Fruit fly (Drosophila melanogaster) whole organism, embryonic: ENCODE measurements around the gene Rassf.
A peak's percentile ranks its signal among the peaks of the same experiment; 100 is the strongest.

ENCODE experiments used
- Adf1 ChIP-seq: fragments of 200-800 bp; sonication (Bioruptor generic); IDR thresholded peaks from 2 replicates; pipeline ENCODE4 v1.3.6; 2022; ENCODE audit warnings: missing biosample characterization, missing genetic modification characterization
- Asciz ChIP-seq: fragments of 200-800 bp; sonication (Bioruptor generic); optimal IDR thresholded peaks from 2 replicates; lab custom pipeline; 2017; ENCODE audit warnings: missing biosample characterization, mild to moderate bottlenecking, missing genetic modification characterization, missing genetic modification reagents
- Awh ChIP-seq: fragments of 200-800 bp; sonication (Bioruptor generic); IDR thresholded peaks from 2 replicates; pipeline ENCODE4, ENCODE4 v1.3.6; 2022; ENCODE audit warnings: missing biosample characterization, missing genetic modification characterization
- Bteb2 ChIP-seq: fragments of 200-800 bp; sonication (Bioruptor generic); optimal IDR thresholded peaks from 2 replicates; lab custom pipeline; 2016; ENCODE audit warnings: missing biosample characterization, missing genetic modification characterization
- CG12104 ChIP-seq: fragments of 200-800 bp; sonication (Bioruptor generic); optimal IDR thresholded peaks from 3 replicates; lab custom pipeline; 2016; ENCODE audit warnings: missing biosample characterization, missing genetic modification characterization
- CG12236 ChIP-seq: fragments of 200-800 bp; sonication (Bioruptor generic); optimal IDR thresholded peaks from 2 replicates; lab custom pipeline; 2016; ENCODE audit warnings: missing biosample characterization, missing genetic modification characterization
- CG12299 ChIP-seq: fragments of 200-800 bp; sonication (Bioruptor generic); optimal IDR thresholded peaks from 2 replicates; lab custom pipeline; 2018; ENCODE audit warnings: missing biosample characterization, mild to moderate bottlenecking, missing genetic modification characterization
- CG13775 ChIP-seq: fragments of 200-800 bp; sonication (Bioruptor generic); optimal IDR thresholded peaks from 3 replicates; lab custom pipeline; 2017; ENCODE audit warnings: missing biosample characterization, mild to moderate bottlenecking, missing genetic modification characterization
- CG13894 ChIP-seq: fragments of 200-800 bp; sonication (Bioruptor generic); optimal IDR thresholded peaks from 3 replicates; lab custom pipeline; 2018; ENCODE audit warnings: missing biosample characterization, mild to moderate bottlenecking, missing genetic modification characterization, moderate library complexity
- CG1529 ChIP-seq: fragments of 200-800 bp; sonication (Bioruptor generic); optimal IDR thresholded peaks from 3 replicates; lab custom pipeline; 2018; ENCODE audit warnings: missing biosample characterization, missing genetic modification characterization
- CG17328 ChIP-seq: fragments of 200-800 bp; sonication (Bioruptor generic); IDR thresholded peaks from 2 replicates; pipeline ENCODE4 v1.3.6; 2022; ENCODE audit warnings: missing biosample characterization, missing genetic modification characterization
- CG18619 ChIP-seq: fragments of 200-800 bp; sonication (Bioruptor generic); optimal IDR thresholded peaks from 3 replicates; lab custom pipeline; 2017; ENCODE audit warnings: missing biosample characterization, mild to moderate bottlenecking, missing genetic modification characterization
- CG18764 ChIP-seq: fragments of 200-800 bp; sonication (Bioruptor generic); optimal IDR thresholded peaks from 3 replicates; lab custom pipeline; 2016; ENCODE audit warnings: missing biosample characterization, missing genetic modification characterization
- CG5953 ChIP-seq: fragments of 200-800 bp; sonication (Bioruptor generic); IDR thresholded peaks from 2 replicates; pipeline ENCODE4 v1.3.6; 2022; ENCODE audit warnings: missing biosample characterization, missing genetic modification characterization
- CG7839 ChIP-seq: fragments of 200-800 bp; sonication (Bioruptor generic); optimal IDR thresholded peaks from 3 replicates; lab custom pipeline; 2018; ENCODE audit warnings: missing biosample characterization, mild to moderate bottlenecking, missing genetic modification characterization, moderate library complexity
- CG8478 ChIP-seq: fragments of >200 bp; optimal IDR thresholded peaks from 2 replicates; lab custom pipeline; 2018
- CHES-1-like ChIP-seq: fragments of 200-800 bp; sonication (Bioruptor generic); optimal IDR thresholded peaks from 2 replicates; lab custom pipeline; 2016; ENCODE audit warnings: missing biosample characterization, missing genetic modification characterization
- Dek ChIP-seq: fragments of 200-800 bp; sonication (Bioruptor generic); optimal IDR thresholded peaks from 3 replicates; lab custom pipeline; 2019; ENCODE audit warnings: missing biosample characterization, mild to moderate bottlenecking, missing genetic modification characterization, moderate library complexity
- E2f1 ChIP-seq: fragments of 200-800 bp; sonication (Bioruptor generic); IDR thresholded peaks from 2 replicates; pipeline ENCODE4 v1.3.6; 2022; ENCODE audit warnings: missing biosample characterization, missing genetic modification characterization
- Elba2 ChIP-seq: fragments of 200-800 bp; sonication (Bioruptor generic); optimal IDR thresholded peaks from 3 replicates; lab custom pipeline; 2016; ENCODE audit warnings: missing biosample characterization, missing genetic modification characterization
- MBD-R2 ChIP-seq: fragments of 200-800 bp; sonication (Bioruptor generic); IDR thresholded peaks from 2 replicates; pipeline ENCODE4 v1.3.6; 2022; ENCODE audit warnings: missing biosample characterization, missing genetic modification characterization
- Nf-YC ChIP-seq: fragments of 200-800 bp; optimal IDR thresholded peaks from 3 replicates; lab custom pipeline; 2019; ENCODE audit warnings: missing biosample characterization, mild to moderate bottlenecking, missing genetic modification characterization, moderate library complexity
- Opbp ChIP-seq: fragments of 200-800 bp; sonication (Bioruptor generic); IDR thresholded peaks from 3 replicates; pipeline ENCODE4 v1.3.6; 2022; ENCODE audit warnings: missing biosample characterization, missing genetic modification characterization; ENCODE audit not compliant: partially characterized antibody
- Rfx ChIP-seq: fragments of 200-800 bp; sonication (Bioruptor generic); IDR thresholded peaks from 2 replicates; pipeline ENCODE4 v1.3.6; 2022; ENCODE audit warnings: missing biosample characterization, missing genetic modification characterization
- Trl ChIP-seq, 3 experiments: fragments of >200 bp in 2 of 3; fragments of 200-800 bp in 1 of 3; sonication (Bioruptor generic) in 1 of 3; optimal IDR thresholded peaks; 2 replicates in 1 of 3; 3 replicates in 2 of 3; lab custom pipeline; 2016 to 2017; ENCODE audit warnings: missing biosample characterization in 1 of 3, missing genetic modification characterization in 1 of 3
- Usf ChIP-seq: fragments of 200-800 bp; sonication (Bioruptor generic); optimal IDR thresholded peaks from 2 replicates; lab custom pipeline; 2017; ENCODE audit warnings: missing genotype, missing biosample characterization, missing genetic modification characterization
- ap ChIP-seq: fragments of 200-800 bp; sonication (Bioruptor generic); IDR thresholded peaks from 2 replicates; pipeline ENCODE4 v1.3.6; 2022; ENCODE audit warnings: missing biosample characterization, missing genetic modification characterization
- caup ChIP-seq: fragments of 200-800 bp; sonication (Bioruptor generic); optimal IDR thresholded peaks from 3 replicates; lab custom pipeline; 2017; ENCODE audit warnings: missing biosample characterization, mild to moderate bottlenecking, missing genetic modification characterization, moderate library complexity; ENCODE audit not compliant: severe bottlenecking
- ci ChIP-seq: fragments of 200-800 bp; sonication (Bioruptor generic); IDR thresholded peaks from 3 replicates; pipeline ENCODE4 v1.3.6; 2022; ENCODE audit warnings: missing biosample characterization, missing genetic modification characterization
- cwo ChIP-seq: fragments of 200-800 bp; sonication (Bioruptor generic); optimal IDR thresholded peaks from 3 replicates; lab custom pipeline; 2017; ENCODE audit warnings: missing biosample characterization, missing genetic modification characterization, mild to moderate bottlenecking, moderate library complexity, missing genetic modification reagents
- dati ChIP-seq: fragments of 200-800 bp; sonication (Bioruptor generic); IDR thresholded peaks from 2 replicates; pipeline ENCODE4 v1.3.6; 2022; ENCODE audit warnings: missing biosample characterization, missing genetic modification characterization
- disco-r ChIP-seq: fragments of 200-800 bp; sonication (Bioruptor generic); optimal IDR thresholded peaks from 2 replicates; lab custom pipeline; 2016; ENCODE audit warnings: missing biosample characterization, missing genetic modification characterization
- dmrt99B ChIP-seq: fragments of 200-800 bp; sonication (Bioruptor generic); optimal IDR thresholded peaks from 2 replicates; lab custom pipeline; 2018; ENCODE audit warnings: missing biosample characterization, mild to moderate bottlenecking, missing genetic modification characterization, moderate library complexity
- grn ChIP-seq: fragments of 200-800 bp; sonication (Bioruptor generic); optimal IDR thresholded peaks from 3 replicates; lab custom pipeline; 2017; ENCODE audit warnings: missing biosample characterization, missing genetic modification characterization
- ham ChIP-seq: fragments of 200-800 bp; sonication (Bioruptor generic); IDR thresholded peaks from 2 replicates; pipeline ENCODE4 v1.3.6; 2022; ENCODE audit warnings: missing biosample characterization, missing genetic modification characterization
- mld ChIP-seq: fragments of 200-800 bp; sonication (Bioruptor generic); IDR thresholded peaks from 3 replicates; pipeline ENCODE4 v1.3.6; 2022; ENCODE audit warnings: missing biosample characterization, missing genetic modification characterization; ENCODE audit not compliant: partially characterized antibody
- nom ChIP-seq: fragments of 200-800 bp; sonication (Bioruptor generic); optimal IDR thresholded peaks from 2 replicates; lab custom pipeline; 2017; ENCODE audit warnings: missing biosample characterization, missing genetic modification characterization, mild to moderate bottlenecking, moderate library complexity, missing genetic modification reagents
- otp ChIP-seq: fragments of 200-800 bp; sonication (Bioruptor generic); IDR thresholded peaks from 3 replicates; pipeline ENCODE4, ENCODE4 v1.3.6; 2022; ENCODE audit warnings: missing biosample characterization, missing genetic modification characterization
- pita ChIP-seq: fragments of 200-800 bp; sonication (Bioruptor generic); optimal IDR thresholded peaks from 2 replicates; lab custom pipeline; 2017; ENCODE audit warnings: missing biosample characterization, mild to moderate bottlenecking, missing genetic modification characterization
- prd ChIP-seq, 3 experiments: fragments of >200 bp in 2 of 3; fragments of 200-800 bp in 1 of 3; sonication (Bioruptor generic) in 1 of 3; optimal IDR thresholded peaks in 2 of 3; IDR thresholded peaks in 1 of 3; 2 replicates in 2 of 3; 3 replicates in 1 of 3; pipeline versions ENCODE4 v1.3.6 to Lab custom; 2017 to 2022; ENCODE audit warnings: missing biosample characterization in 1 of 3, missing genetic modification characterization in 1 of 3
- run ChIP-seq: fragments of 200-800 bp; sonication (Bioruptor generic); optimal IDR thresholded peaks from 3 replicates; lab custom pipeline; 2018; ENCODE audit warnings: missing biosample characterization, mild to moderate bottlenecking, missing genetic modification characterization
- sd ChIP-seq: fragments of 200-800 bp; sonication (Bioruptor generic); optimal IDR thresholded peaks from 3 replicates; lab custom pipeline; 2018; ENCODE audit warnings: missing biosample characterization, mild to moderate bottlenecking, missing genetic modification characterization, moderate library complexity
- seq ChIP-seq: fragments of 200-800 bp; sonication (Bioruptor generic); IDR thresholded peaks from 2 replicates; pipeline ENCODE4 v1.3.6; 2022; ENCODE audit warnings: missing biosample characterization, missing genetic modification characterization
- sna ChIP-seq: fragments of 200-800 bp; sonication (Bioruptor generic); IDR thresholded peaks from 2 replicates; pipeline ENCODE4 v1.3.6; 2022; ENCODE audit warnings: missing biosample characterization, missing genetic modification characterization; ENCODE audit not compliant: partially characterized antibody
- so ChIP-seq: fragments of 200-800 bp; sonication (Bioruptor generic); IDR thresholded peaks from 3 replicates; pipeline ENCODE4 v1.3.6; 2022; ENCODE audit warnings: missing biosample characterization, missing genetic modification characterization
- sob ChIP-seq: fragments of 200-800 bp; sonication (Bioruptor generic); IDR thresholded peaks from 2 replicates; pipeline ENCODE4 v1.3.6; 2022; ENCODE audit warnings: missing biosample characterization, missing genetic modification characterization
- tin ChIP-seq: fragments of 200-800 bp; sonication (Bioruptor generic); optimal IDR thresholded peaks from 3 replicates; lab custom pipeline; 2016; ENCODE audit warnings: missing biosample characterization, missing genetic modification characterization
- tio ChIP-seq: fragments of 200-800 bp; sonication (Bioruptor generic); optimal IDR thresholded peaks from 2 replicates; lab custom pipeline; 2017; ENCODE audit warnings: missing biosample characterization, missing genetic modification characterization, inconsistent platforms
- z ChIP-seq: fragments of 200-800 bp; sonication (Bioruptor generic); IDR thresholded peaks from 3 replicates; pipeline ENCODE4 v1.3.6; 2022; ENCODE audit warnings: missing biosample characterization, missing genetic modification characterization

Rassf gene

DNA sequence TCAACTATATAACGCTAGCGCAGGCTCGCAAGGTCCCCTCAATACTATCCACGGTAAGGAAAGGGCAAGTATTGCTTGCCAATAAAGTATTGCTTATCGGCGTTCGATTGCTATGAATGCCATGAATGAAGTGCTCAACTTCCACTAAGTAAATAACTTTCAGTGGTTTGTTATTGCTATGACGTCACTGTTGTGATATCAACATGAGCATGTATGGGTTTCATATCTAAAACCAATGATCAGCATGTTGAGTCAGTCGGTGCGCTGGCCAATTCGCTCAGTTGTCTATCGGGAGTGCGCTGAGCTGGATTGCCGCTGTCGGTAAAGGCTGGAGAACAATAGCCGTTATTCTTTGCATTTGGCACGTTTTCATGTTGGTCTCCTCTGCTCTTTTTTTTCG, 3.2 kb upstream of the Rassf start (continued):
- TF ChIP-seq E2f1 (GFP tag; lab: Robert Waterston, UW): no peak
- no peak for TF ChIP-seq mld (GFP tag; lab: Robert Waterston, UW)
- TF ChIP-seq seq (GFP tag; lab: Robert Waterston, UW): no peak
- TF ChIP-seq caup (GFP tag; lab: Kevin White, UChicago): no peak
- no peak for TF ChIP-seq ap (GFP tag; lab: Robert Waterston, UW)
- TF ChIP-seq cwo (GFP tag; lab: Kevin White, UChicago): peak; percentile 47
- TF ChIP-seq so (GFP tag; lab: Robert Waterston, UW): no peak
- no peak for TF ChIP-seq CG18764 (GFP tag; lab: Kevin White, UChicago)
- TF ChIP-seq CHES-1-like: no peak
- peak; percentile 54 for TF ChIP-seq Nf-YC (tag; lab: Kevin White, UChicago)
- no peak for TF ChIP-seq run
- TF ChIP-seq pita: no peak
- TF ChIP-seq sna (GFP tag; lab: Robert Waterston, UW): no peak
- TF ChIP-seq Dek (tag; lab: Kevin White, UChicago): no peak
- no peak for TF ChIP-seq Rfx (GFP tag; lab: Robert Waterston, UW)
- no peak for TF ChIP-seq Asciz (GFP tag; lab: Kevin White, UChicago)
- no peak for TF ChIP-seq tio (GFP tag; lab: Kevin White, UChicago)
- TF ChIP-seq MBD-R2 (GFP tag; lab: Robert Waterston, UW): no peak
- no peak for TF ChIP-seq sob (GFP tag; lab: Robert Waterston, UW)
- TF ChIP-seq CG17328: no peak
- TF ChIP-seq Opbp (GFP tag; lab: Robert Waterston, UW): no peak
- no peak for TF ChIP-seq CG7839 (tag; lab: Kevin White, UChicago)
- no peak for TF ChIP-seq CG12299 (tag; lab: Kevin White, UChicago)
- no peak for TF ChIP-seq CG8478 (lab: Kevin White, UChicago)
- no peak for TF ChIP-seq CG12104 (GFP tag; lab: Kevin White, UChicago)
- 0 out of 3 replicates have a peak, but pooled peaks have one; percentile 42 for TF ChIP-seq z
- TF ChIP-seq Bteb2: no peak
- TF ChIP-seq grn (GFP tag; lab: Kevin White, UChicago): peak; percentile 64
- no peak for TF ChIP-seq CG1529 (GFP tag; lab: Kevin White, UChicago)
- TF ChIP-seq sd (tag; lab: Kevin White, UChicago): peak; percentile 32

DNA sequence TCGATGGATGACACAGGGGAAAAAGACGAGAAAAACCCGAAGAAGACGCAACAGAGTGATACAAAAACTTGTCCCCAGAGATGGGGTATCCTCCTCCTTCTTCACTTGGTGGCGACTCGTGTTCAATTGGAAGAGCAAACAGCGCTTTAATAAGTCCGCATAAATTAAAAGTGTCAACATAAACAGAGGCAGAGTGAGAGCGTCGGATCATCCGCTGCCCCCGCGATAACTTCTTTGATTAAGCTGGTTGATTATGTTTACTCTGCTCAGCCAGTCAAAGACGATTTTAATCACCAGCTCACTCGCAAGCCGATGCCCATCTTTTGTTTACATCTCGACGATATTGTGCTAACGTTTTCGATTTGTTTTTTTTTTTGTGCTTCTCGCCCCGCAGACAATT, 2.1 kb upstream of the Rassf start:
- TF ChIP-seq ci (GFP tag; lab: Robert Waterston, UW): 0 out of 3 replicates have a peak, but pooled peaks have one; percentile 24
- peak; percentile 35; the same call in 1 of the 3 replicates for TF ChIP-seq otp (GFP tag; lab: Robert Waterston, UW)
- 0 out of 2 replicates have a peak, but pooled peaks have one; percentile 4 for TF ChIP-seq CG5953 (GFP tag; lab: Robert Waterston, UW)
- peak; percentile 4 for TF ChIP-seq grn (GFP tag; lab: Kevin White, UChicago)
- TF ChIP-seq tin: no peak
- TF ChIP-seq CG13775 (GFP tag; lab: Kevin White, UChicago): no peak
- TF ChIP-seq nom: peak; percentile 24
- no peak for TF ChIP-seq dmrt99B
- TF ChIP-seq Awh (GFP tag; lab: Robert Waterston, UW): peak; percentile 78

DNA sequence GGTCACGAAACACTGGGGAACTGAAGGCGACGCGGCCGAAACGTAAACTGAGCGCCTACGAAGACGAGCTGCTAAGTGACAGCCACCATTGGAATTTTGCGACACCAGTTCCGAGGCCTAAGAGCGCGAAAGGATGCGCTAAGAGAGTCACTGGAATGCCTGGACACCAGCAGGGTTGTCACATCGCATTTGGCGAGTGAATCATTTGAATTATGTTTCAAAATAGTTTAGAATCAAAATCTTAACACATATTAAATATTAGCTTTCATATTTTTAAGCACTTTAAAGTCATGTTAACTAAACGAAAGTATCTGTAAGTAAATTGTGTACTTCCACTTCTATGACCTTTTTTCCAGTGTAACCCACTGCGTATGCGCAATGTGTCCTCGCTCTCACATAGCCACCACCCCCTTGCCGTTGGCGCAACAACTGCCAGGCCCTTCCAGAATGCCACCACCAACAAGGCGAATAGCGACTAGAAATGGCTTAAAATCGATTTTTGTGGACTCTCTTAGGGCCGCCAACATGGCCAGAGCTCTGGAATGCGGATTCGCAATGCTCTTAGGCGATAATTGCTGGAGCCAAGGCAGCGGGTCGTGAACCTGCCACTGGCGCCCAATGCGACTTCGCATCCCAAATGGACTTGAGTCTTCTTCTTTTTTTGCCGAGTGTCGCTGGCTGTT, 4.9 kb downstream of the Rassf start, which contains the start of gene Cow:
Gene Cow, minus strand, starts transcription at position 51 of the 683 bp plus-strand sequence.
- TF ChIP-seq Elba2 (GFP tag; lab: Kevin White, UChicago): no peak
- no peak for TF ChIP-seq ham (GFP tag; lab: Robert Waterston, UW)
- TF ChIP-seq CG18619 (GFP tag; lab: Kevin White, UChicago): peak; percentile 62
- peak; percentile 49 for TF ChIP-seq CG13894
- TF ChIP-seq dati (GFP tag; lab: Robert Waterston, UW): no peak
- peak in 1 of 2 experiments; percentile 56 for TF ChIP-seq Trl (optimal IDR thresholded peaks at IDR 0.05; lab: Kevin White, UChicago)
- TF ChIP-seq Trl (GFP tag; optimal IDR thresholded peaks at IDR 0.05; lab: Kevin White, UChicago): peak; percentile 49
- no peak for TF ChIP-seq prd (optimal IDR thresholded peaks at IDR 0.05; lab: Kevin White, UChicago)
- peak; percentile 75 for TF ChIP-seq prd (GFP tag; IDR thresholded peaks at IDR 0.05; lab: Robert Waterston, UW)
- TF ChIP-seq Adf1: peak; percentile 32; the same call in 1 of the 2 replicates
- no peak for TF ChIP-seq Usf
- TF ChIP-seq CG12236: no peak
- no peak for TF ChIP-seq disco-r (GFP tag; lab: Kevin White, UChicago)
